Worm (Caenorhabditis elegans) whole organism, late embryonic: Measurements from ENCODE around the gene pam-1.

Source experiments
- K09A11.1 ChIP-seq: sonication (generic microtip); optimal IDR thresholded peaks from 2 replicates; lab custom pipeline; 2017; ENCODE audit warnings: antibody characterized with exemption, mild to moderate bottlenecking, missing genetic modification characterization, missing compliant biosample characterization; ENCODE audit not compliant: insufficient read depth
- ceh-9 ChIP-seq: sonication (generic microtip); optimal IDR thresholded peaks from 2 replicates; lab custom pipeline; 2016; ENCODE audit warnings: mild to moderate bottlenecking, missing genetic modification characterization, inconsistent platforms, missing compliant biosample characterization
- ets-4 ChIP-seq: sonication (generic microtip); optimal IDR thresholded peaks from 2 replicates; lab custom pipeline; 2016; ENCODE audit warnings: missing genetic modification characterization, missing compliant biosample characterization
- hlh-13 ChIP-seq: fragments of 200-800 bp; sonication (Bioruptor generic); optimal IDR thresholded peaks from 2 replicates; lab custom pipeline; 2018; ENCODE audit warnings: mild to moderate bottlenecking, missing genetic modification characterization, missing compliant biosample characterization
- lim-6 ChIP-seq: sonication (generic microtip); optimal IDR thresholded peaks from 2 replicates; lab custom pipeline; 2016; ENCODE audit warnings: missing genetic modification characterization, missing compliant biosample characterization
- nhr-11 ChIP-seq: fragments of 150-350 bp; optimal IDR thresholded peaks from 2 replicates; lab custom pipeline; 2014; ENCODE audit warnings: missing biosample characterization, missing genetic modification characterization
- pax-1 ChIP-seq: fragments of 150-350 bp; optimal IDR thresholded peaks from 2 replicates; lab custom pipeline; 2014; ENCODE audit warnings: missing biosample characterization, missing genetic modification characterization
- pqm-1 ChIP-seq: sonication (generic microtip); optimal IDR thresholded peaks from 2 replicates; lab custom pipeline; 2016; ENCODE audit warnings: missing genetic modification characterization, missing compliant biosample characterization
- pros-1 ChIP-seq: fragments of 150-350 bp; optimal IDR thresholded peaks from 2 replicates; lab custom pipeline; 2014; ENCODE audit warnings: missing biosample characterization, missing genetic modification reagents, missing genetic modification characterization
- sox-4 ChIP-seq: sonication (generic microtip); optimal IDR thresholded peaks from 2 replicates; lab custom pipeline; 2017; ENCODE audit warnings: mild to moderate bottlenecking, missing genetic modification characterization, inconsistent platforms, missing compliant biosample characterization

DNA sequence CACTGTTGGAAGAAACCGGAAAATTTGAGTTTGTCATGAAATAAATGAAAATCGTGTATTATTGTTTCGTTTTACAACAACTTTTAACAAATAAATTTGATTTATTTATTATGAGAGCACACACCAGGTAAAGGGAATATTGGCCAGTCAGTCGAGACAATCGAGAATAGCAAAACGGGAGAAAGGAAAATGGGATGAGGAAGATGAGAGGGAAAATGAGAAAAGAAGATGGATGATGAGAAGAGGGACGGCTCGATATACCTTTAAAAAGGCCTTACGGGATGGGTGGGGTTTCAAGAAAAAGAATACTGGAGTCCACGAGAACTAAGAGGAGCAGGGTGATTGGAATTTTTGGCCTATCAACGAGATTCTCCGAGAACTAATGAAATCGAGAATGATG is 8.0 kb upstream of the pam-1 start:
- TF ChIP-seq sox-4 (no peak), pqm-1 (tag; lab: Kevin White, UChicago) (no peak), pax-1 (no peak), pros-1 (tag; lab: Kevin White, UChicago) (no peak), lim-6 (tag; lab: Kevin White, UChicago) (no peak), ets-4 (tag; lab: Kevin White, UChicago) (no peak), ceh-9 (no peak), hlh-13 (GFP tag; lab: Kevin White, UChicago) (no peak), K09A11.1 (tag; lab: Kevin White, UChicago) (no peak), nhr-11 (no peak)
